Fruit fly (Drosophila melanogaster): ENCODE data around the gene CASK.
A peak's percentile ranks its signal among the peaks of the same experiment; 100 is the strongest.

CASK gene

dm6 chr3R:21863817-21864384 lies 41.4 kb upstream of the CASK start:
- TF ChIP-seq Rel (GFP tag; optimal IDR thresholded peaks at IDR 0.05) (no peak), Rel (tag; optimal IDR thresholded peaks at IDR 0.05) (peak; percentile 12), lola (GFP tag; optimal IDR thresholded peaks at IDR 0.05) (no peak)

- TF ChIP-seq tai (GFP tag; optimal IDR thresholded peaks at IDR 0.05), result no peak
- no peak for TF ChIP-seq dmrt93B (GFP tag; optimal IDR thresholded peaks at IDR 0.05)
- no peak for TF ChIP-seq rgr (GFP tag; optimal IDR thresholded peaks at IDR 0.05)
- no peak for TF ChIP-seq Hr83 (GFP tag; optimal IDR thresholded peaks at IDR 0.05; ENCODE audit: poor library complexity, severe bottlenecking)
- no peak for TF ChIP-seq jim (GFP tag; optimal IDR thresholded peaks at IDR 0.05)
- TF ChIP-seq woc (GFP tag; optimal IDR thresholded peaks at IDR 0.05), result no peak
- TF ChIP-seq Hnf4 (GFP tag; optimal IDR thresholded peaks at IDR 0.05), result no peak
- TF ChIP-seq Dfd (GFP tag; optimal IDR thresholded peaks at IDR 0.05), result no peak
- no peak for TF ChIP-seq dl (GFP tag; optimal IDR thresholded peaks at IDR 0.05; ENCODE audit: insufficient read depth in 1 of 2, partially characterized antibody in 2 of 2)
- TF ChIP-seq OdsH (GFP tag; optimal IDR thresholded peaks at IDR 0.05), result no peak
- no peak for TF ChIP-seq fru (GFP tag; optimal IDR thresholded peaks at IDR 0.05)
Measured at dm6 chr3R:21862868-21863267, 40.4 kb upstream of the CASK start.

dm6 chr3R:21862137-21862850 lies 39.8 kb upstream of the CASK start:
- TF ChIP-seq sage (GFP tag; optimal IDR thresholded peaks at IDR 0.05), result no peak
- TF ChIP-seq tai (GFP tag; optimal IDR thresholded peaks at IDR 0.05), result no peak
- TF ChIP-seq N (GFP tag; optimal IDR thresholded peaks at IDR 0.05), result no peak
- no peak for TF ChIP-seq dmrt93B (GFP tag; optimal IDR thresholded peaks at IDR 0.05)
- no peak for TF ChIP-seq rgr (GFP tag; optimal IDR thresholded peaks at IDR 0.05)
- no peak for TF ChIP-seq CG32264 (GFP tag; optimal IDR thresholded peaks at IDR 0.05)
- TF ChIP-seq Mio (GFP tag; optimal IDR thresholded peaks at IDR 0.05), result no peak
- no peak for TF ChIP-seq Vsx2 (GFP tag; optimal IDR thresholded peaks at IDR 0.05; ENCODE audit: partially characterized antibody)
- no peak for TF ChIP-seq dl (GFP tag; optimal IDR thresholded peaks at IDR 0.05; ENCODE audit: insufficient read depth in 1 of 2, partially characterized antibody in 2 of 2)
- no peak for TF ChIP-seq CG9705 (GFP tag; optimal IDR thresholded peaks at IDR 0.05)
- TF ChIP-seq h (GFP tag; optimal IDR thresholded peaks at IDR 0.05), result no peak
- TF ChIP-seq jim (GFP tag; optimal IDR thresholded peaks at IDR 0.05), result no peak
- no peak for TF ChIP-seq GATAd (GFP tag; optimal IDR thresholded peaks at IDR 0.05)
- no peak for TF ChIP-seq Hr83 (GFP tag; optimal IDR thresholded peaks at IDR 0.05; ENCODE audit: poor library complexity, severe bottlenecking)
- no peak for TF ChIP-seq Rel (GFP tag; optimal IDR thresholded peaks at IDR 0.05)
- TF ChIP-seq Rel (tag; optimal IDR thresholded peaks at IDR 0.05), result no peak

- peak; percentile 95 for TF ChIP-seq ey (GFP tag; optimal IDR thresholded peaks at IDR 0.05)
- TF ChIP-seq fru (GFP tag; optimal IDR thresholded peaks at IDR 0.05), result peak; percentile 97
- TF ChIP-seq Mio (GFP tag; optimal IDR thresholded peaks at IDR 0.05), result peak; percentile 12
- peak; percentile 95 for TF ChIP-seq br (GFP tag; optimal IDR thresholded peaks at IDR 0.05)
- TF ChIP-seq OdsH (GFP tag; optimal IDR thresholded peaks at IDR 0.05), result peak; percentile 92
- peak; percentile 85 for TF ChIP-seq brk (GFP tag; optimal IDR thresholded peaks at IDR 0.05)
- TF ChIP-seq CG32264 (GFP tag; optimal IDR thresholded peaks at IDR 0.05), result peak; percentile 68
- TF ChIP-seq CrebA (GFP tag; optimal IDR thresholded peaks at IDR 0.05; ENCODE audit: borderline replicate concordance), result peak; percentile 8
- TF ChIP-seq Abd-B (GFP tag; optimal IDR thresholded peaks at IDR 0.05), result no peak
- TF ChIP-seq Dif (GFP tag; optimal IDR thresholded peaks at IDR 0.05; ENCODE audit: partially characterized antibody), result no peak
- TF ChIP-seq Jra (GFP tag; optimal IDR thresholded peaks at IDR 0.05), result peak; percentile 85
- TF ChIP-seq dmrt93B (GFP tag; optimal IDR thresholded peaks at IDR 0.05), result peak; percentile 84
- peak; percentile 91 for TF ChIP-seq Hnf4 (GFP tag; optimal IDR thresholded peaks at IDR 0.05)
- peak; percentile 95 for TF ChIP-seq HLH106 (tag; optimal IDR thresholded peaks at IDR 0.05)
- TF ChIP-seq jim (GFP tag; optimal IDR thresholded peaks at IDR 0.05), result no peak
- no peak for TF ChIP-seq Dfd (GFP tag; optimal IDR thresholded peaks at IDR 0.05)
- peak; percentile 70 for TF ChIP-seq Rel (GFP tag; optimal IDR thresholded peaks at IDR 0.05)
- peak; percentile 75 for TF ChIP-seq Rel (tag; optimal IDR thresholded peaks at IDR 0.05)
- TF ChIP-seq dl (GFP tag; optimal IDR thresholded peaks at IDR 0.05; ENCODE audit: insufficient read depth in 1 of 2, partially characterized antibody in 2 of 2), result no peak
- TF ChIP-seq Vsx2 (GFP tag; optimal IDR thresholded peaks at IDR 0.05; ENCODE audit: partially characterized antibody), result no peak
- TF ChIP-seq sage (GFP tag; optimal IDR thresholded peaks at IDR 0.05), result peak; percentile 86
- peak; percentile 85 for TF ChIP-seq CG9705 (GFP tag; optimal IDR thresholded peaks at IDR 0.05)
- TF ChIP-seq Hr83 (GFP tag; optimal IDR thresholded peaks at IDR 0.05; ENCODE audit: poor library complexity, severe bottlenecking), result no peak
- TF ChIP-seq woc (GFP tag; optimal IDR thresholded peaks at IDR 0.05), result peak; percentile 89
- TF ChIP-seq pan (optimal IDR thresholded peaks at IDR 0.05), result no peak
- TF ChIP-seq psq (GFP tag; optimal IDR thresholded peaks at IDR 0.05), result peak; percentile 94
- no peak for TF ChIP-seq usp (GFP tag; optimal IDR thresholded peaks at IDR 0.05)
- TF ChIP-seq Myc (optimal IDR thresholded peaks at IDR 0.05), result no peak
- peak in 1 of 2 experiments; percentile 96 for TF ChIP-seq foxo (GFP tag; optimal IDR thresholded peaks at IDR 0.05)
- TF ChIP-seq dsf (GFP tag; optimal IDR thresholded peaks at IDR 0.05; ENCODE audit: borderline replicate concordance), result peak; percentile 76
- TF ChIP-seq rgr (GFP tag; optimal IDR thresholded peaks at IDR 0.05), result peak; percentile 92
- TF ChIP-seq tai (GFP tag; optimal IDR thresholded peaks at IDR 0.05), result peak; percentile 83
- peak; percentile 5 for TF ChIP-seq sv (GFP tag; optimal IDR thresholded peaks at IDR 0.05)
- peak; percentile 1 for TF ChIP-seq GATAd (GFP tag; optimal IDR thresholded peaks at IDR 0.05)
- peak; percentile 96 for TF ChIP-seq h (GFP tag; optimal IDR thresholded peaks at IDR 0.05)
- no peak for TF ChIP-seq N (GFP tag; optimal IDR thresholded peaks at IDR 0.05)
- TF ChIP-seq Sp1 (GFP tag; optimal IDR thresholded peaks at IDR 0.05), result peak; percentile 95
Measured at dm6 chr3R:21859509-21859908, 37.0 kb upstream of the CASK start.

Data from whole organism, wandering third instar larva.